Worm (Caenorhabditis elegans) whole organism, young adult: Measurements from ENCODE around the gene srh-289.
A peak's percentile ranks its signal among the peaks of the same experiment; 100 is the strongest.

ENCODE experiments used
- B0261.1 ChIP-seq: sonication (generic microtip); optimal IDR thresholded peaks from 2 replicates; lab custom pipeline; 2016; ENCODE audit warnings: mild to moderate bottlenecking, missing genetic modification characterization, moderate library complexity, missing compliant biosample characterization
- F39B2.1 ChIP-seq: fragments of 200-800 bp; sonication (Bioruptor generic); IDR thresholded peaks from 2 replicates; pipeline ENCODE4 v1.3.6; 2022; ENCODE audit warnings: missing genetic modification reagents, missing genetic modification characterization, missing compliant biosample characterization
- F55B11.4 ChIP-seq: sonication (generic microtip); optimal IDR thresholded peaks from 2 replicates; lab custom pipeline; 2016; ENCODE audit warnings: missing compliant biosample characterization, missing genetic modification characterization, borderline replicate concordance; ENCODE audit not compliant: insufficient read depth
- F57A8.1 ChIP-seq: fragments of 200-800 bp; sonication (Bioruptor generic); optimal IDR thresholded peaks from 2 replicates; lab custom pipeline; 2018; ENCODE audit warnings: mild to moderate bottlenecking, missing genetic modification characterization, moderate library complexity, missing compliant biosample characterization
- F57C9.4 ChIP-seq: sonication (generic microtip); optimal IDR thresholded peaks from 2 replicates; lab custom pipeline; 2017; ENCODE audit warnings: mild to moderate bottlenecking, missing genetic modification characterization, missing compliant biosample characterization
- K11D2.4 ChIP-seq: fragments of 200-800 bp; sonication (Bioruptor generic); IDR thresholded peaks from 2 replicates; pipeline ENCODE4 v1.3.6; 2022; ENCODE audit warnings: missing genetic modification reagents, missing genetic modification characterization, missing compliant biosample characterization
- Y53F4B.3 ChIP-seq: fragments of 200-800 bp; sonication (Bioruptor generic); IDR thresholded peaks from 2 replicates; pipeline ENCODE4 v1.3.6; 2022; ENCODE audit warnings: missing genetic modification reagents, missing genetic modification characterization, missing compliant biosample characterization
- aptf-3 ChIP-seq: fragments of 200-800 bp; sonication (Bioruptor generic); IDR thresholded peaks from 2 replicates; pipeline ENCODE4 v1.3.6; 2022; ENCODE audit warnings: missing genetic modification characterization, missing compliant biosample characterization
- attf-3 ChIP-seq: fragments of 200-800 bp; sonication (Bioruptor generic); conservative IDR thresholded peaks from 2 replicates; pipeline ENCODE4 v1.3.6; 2022; ENCODE audit warnings: missing genetic modification reagents, missing genetic modification characterization, missing compliant biosample characterization
- ccch-3 ChIP-seq: fragments of 200-800 bp; sonication (Bioruptor generic); optimal IDR thresholded peaks from 2 replicates; lab custom pipeline; 2018; ENCODE audit warnings: mild to moderate bottlenecking, missing genetic modification characterization, missing compliant biosample characterization
- ceh-58 ChIP-seq: fragments of 200-800 bp; sonication (Bioruptor generic); IDR thresholded peaks from 2 replicates; pipeline ENCODE4 v1.3.6; 2022; ENCODE audit warnings: missing genetic modification characterization, missing compliant biosample characterization
- ceh-79 ChIP-seq: sonication (generic microtip); optimal IDR thresholded peaks from 2 replicates; lab custom pipeline; 2017; ENCODE audit warnings: mild to moderate bottlenecking, missing genetic modification characterization, missing compliant biosample characterization
- fkh-3 ChIP-seq: sonication (generic microtip); optimal IDR thresholded peaks from 2 replicates; lab custom pipeline; 2016; ENCODE audit warnings: mild to moderate bottlenecking, missing genetic modification characterization, missing compliant biosample characterization
- gei-17 ChIP-seq: fragments of 200-800 bp; sonication (Bioruptor generic); optimal IDR thresholded peaks from 2 replicates; lab custom pipeline; 2018; ENCODE audit warnings: mild to moderate bottlenecking, missing genetic modification characterization, missing compliant biosample characterization
- him-1 ChIP-seq: sonication (generic microtip); optimal IDR thresholded peaks from 2 replicates; lab custom pipeline; 2016; ENCODE audit warnings: missing genotype, missing genetic modification reagents, missing genetic modification characterization, missing compliant biosample characterization
- hmg-20 ChIP-seq: fragments of 200-800 bp; sonication (Bioruptor generic); IDR thresholded peaks from 2 replicates; pipeline ENCODE4 v1.3.6; 2022; ENCODE audit warnings: missing genetic modification reagents, missing genetic modification characterization, missing compliant biosample characterization
- let-607 ChIP-seq, 2 experiments: fragments of 200-800 bp in 1 of 2; sonication (Bioruptor generic) in 1 of 2; sonication (generic microtip) in 1 of 2; optimal IDR thresholded peaks; 2 replicates each; lab custom pipeline; 2016 to 2018; ENCODE audit warnings: mild to moderate bottlenecking in 2 of 2, missing compliant biosample characterization in 2 of 2, missing genetic modification characterization in 2 of 2, moderate library complexity in 2 of 2, missing genotype in 1 of 2
- lin-26 ChIP-seq: fragments of 200-800 bp; sonication (Bioruptor generic); IDR thresholded peaks from 2 replicates; pipeline ENCODE4 v1.3.6; 2022; ENCODE audit warnings: missing genetic modification reagents, missing genetic modification characterization, missing compliant biosample characterization
- lin-54 ChIP-seq: fragments of 200-800 bp; sonication (Bioruptor generic); optimal IDR thresholded peaks from 2 replicates; lab custom pipeline; 2018; ENCODE audit warnings: mild to moderate bottlenecking, missing genetic modification characterization, missing compliant biosample characterization
- lsl-1 ChIP-seq: fragments of 200-800 bp; sonication (Bioruptor generic); optimal IDR thresholded peaks from 2 replicates; lab custom pipeline; 2018; ENCODE audit warnings: mild to moderate bottlenecking, missing genetic modification characterization, moderate library complexity, missing compliant biosample characterization
- madf-10 ChIP-seq: sonication (generic microtip); optimal IDR thresholded peaks from 2 replicates; lab custom pipeline; 2016; ENCODE audit warnings: mild to moderate bottlenecking, missing genetic modification characterization, missing compliant biosample characterization
- mcd-1 ChIP-seq: fragments of 200-800 bp; sonication (Bioruptor generic); IDR thresholded peaks from 2 replicates; pipeline ENCODE4 v1.3.6; 2022; ENCODE audit warnings: missing genetic modification reagents, missing genetic modification characterization, missing compliant biosample characterization
- rec-8 ChIP-seq, 2 experiments: sonication (generic microtip); optimal IDR thresholded peaks; 2 replicates each; lab custom pipeline; 2016; ENCODE audit warnings: mild to moderate bottlenecking in 2 of 2, missing genetic modification characterization in 2 of 2, missing genetic modification reagents in 2 of 2, missing genotype in 2 of 2, missing biosample characterization in 1 of 2, missing compliant biosample characterization in 1 of 2, moderate library complexity in 1 of 2
- rpc-1 ChIP-seq, 2 experiments: fragments of 150-350 bp in 1 of 2; sonication (generic microtip) in 1 of 2; optimal IDR thresholded peaks; 2 replicates each; lab custom pipeline; 2014 to 2018; ENCODE audit warnings: missing biosample characterization in 1 of 2, missing genetic modification characterization in 1 of 2, missing genetic modification reagents in 1 of 2, missing genotype in 1 of 2
- sdz-38 ChIP-seq: sonication (generic microtip); optimal IDR thresholded peaks from 2 replicates; lab custom pipeline; 2016; ENCODE audit warnings: missing genotype, missing genetic modification characterization, missing compliant biosample characterization
- sptf-2 ChIP-seq: fragments of 200-800 bp; sonication (Bioruptor generic); optimal IDR thresholded peaks from 2 replicates; lab custom pipeline; 2018; ENCODE audit warnings: mild to moderate bottlenecking, missing genetic modification characterization, missing compliant biosample characterization
- tbp1 ChIP-seq: fragments of 200-800 bp; sonication (Bioruptor generic); optimal IDR thresholded peaks from 2 replicates; lab custom pipeline; 2018; ENCODE audit warnings: mild to moderate bottlenecking, missing genetic modification characterization, missing compliant biosample characterization
- unc-130 ChIP-seq: sonication (generic microtip); optimal IDR thresholded peaks from 2 replicates; lab custom pipeline; 2016; ENCODE audit warnings: missing genetic modification reagents, missing genetic modification characterization, missing compliant biosample characterization
- ztf-25 ChIP-seq: fragments of 200-800 bp; sonication (Bioruptor generic); IDR thresholded peaks from 2 replicates; pipeline ENCODE4 v1.3.6; 2022; ENCODE audit warnings: missing genetic modification reagents, missing genetic modification characterization, missing compliant biosample characterization
- ztf-28 ChIP-seq: fragments of 200-800 bp; sonication (Bioruptor generic); IDR thresholded peaks from 2 replicates; pipeline ENCODE4 v1.3.6; 2022; ENCODE audit warnings: missing genetic modification reagents, missing genetic modification characterization, missing compliant biosample characterization
- ztf-6 ChIP-seq: fragments of 200-800 bp; sonication (Bioruptor generic); IDR thresholded peaks from 2 replicates; pipeline ENCODE4 v1.3.6; 2022; ENCODE audit warnings: missing genetic modification reagents, missing genetic modification characterization, missing compliant biosample characterization

Gene srh-289

DNA sequence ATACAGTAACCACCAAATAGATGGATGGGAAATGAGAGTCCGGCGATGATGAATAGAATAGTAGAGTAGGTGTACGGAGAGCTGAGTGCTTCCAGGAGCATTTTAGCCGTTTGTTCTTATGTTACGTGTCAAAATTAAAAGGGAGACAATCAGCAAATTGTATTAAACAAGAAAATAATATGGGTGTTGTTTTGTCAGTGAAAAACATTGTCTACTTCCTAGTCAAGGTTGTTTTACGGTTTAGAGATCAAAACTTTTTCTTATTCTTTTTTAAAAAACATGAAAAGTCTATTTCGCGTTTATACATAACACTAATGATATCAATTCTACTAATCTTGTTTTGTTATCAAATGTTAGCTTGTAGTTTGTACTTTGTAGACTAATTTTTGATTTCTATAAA is at the start of gene srh-289:
TSS of gene srh-289 (minus strand) at position 101 of the 400 bp plus-strand sequence.
- no peak for TF ChIP-seq unc-130 (GFP tag; lab: Kevin White, UChicago)
- TF ChIP-seq mcd-1 (GFP tag; lab: Robert Waterston, UW): no peak
- no peak for TF ChIP-seq fkh-3 (tag; lab: Kevin White, UChicago)
- TF ChIP-seq ceh-58: no peak
- TF ChIP-seq lin-54 (GFP tag; lab: Kevin White, UChicago): no peak
- no peak for TF ChIP-seq sptf-2 (GFP tag; lab: Kevin White, UChicago)
- TF ChIP-seq Y53F4B.3 (GFP tag; lab: Robert Waterston, UW): no peak
- TF ChIP-seq ztf-6 (GFP tag; lab: Robert Waterston, UW): no peak
- no peak for TF ChIP-seq ztf-28 (GFP tag; lab: Robert Waterston, UW)
- TF ChIP-seq B0261.1 (tag; lab: Kevin White, UChicago): no peak
- no peak for TF ChIP-seq lsl-1 (GFP tag; lab: Kevin White, UChicago)
- no peak for TF ChIP-seq sdz-38 (tag; lab: Kevin White, UChicago)
- TF ChIP-seq F57C9.4: no peak
- TF ChIP-seq F57A8.1 (GFP tag; lab: Kevin White, UChicago): no peak
- TF ChIP-seq attf-3: no peak
- no peak for TF ChIP-seq K11D2.4 (GFP tag; lab: Robert Waterston, UW)
- no peak for TF ChIP-seq hmg-20 (GFP tag; lab: Robert Waterston, UW)

DNA sequence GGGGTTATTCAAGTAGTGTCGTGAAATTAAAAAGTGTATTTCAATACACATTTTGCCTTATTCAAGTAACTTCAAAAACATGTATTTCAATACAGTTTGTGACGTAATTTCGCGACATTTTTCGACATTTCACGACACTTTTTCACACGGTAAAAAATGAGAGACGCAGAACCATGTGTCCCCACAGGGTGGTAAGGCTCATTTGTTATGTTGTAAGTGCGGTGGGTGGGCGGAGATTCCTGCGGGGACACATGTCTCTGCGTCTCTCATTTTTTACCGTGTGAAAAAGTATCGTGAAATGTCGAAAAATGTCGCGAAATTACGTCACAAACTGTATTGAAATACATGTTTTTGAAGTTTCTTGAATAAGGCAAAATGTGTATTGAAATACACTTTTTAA is 38.3 kb upstream of the srh-289 start:
- TF ChIP-seq F39B2.1: peak; percentile 98

DNA sequence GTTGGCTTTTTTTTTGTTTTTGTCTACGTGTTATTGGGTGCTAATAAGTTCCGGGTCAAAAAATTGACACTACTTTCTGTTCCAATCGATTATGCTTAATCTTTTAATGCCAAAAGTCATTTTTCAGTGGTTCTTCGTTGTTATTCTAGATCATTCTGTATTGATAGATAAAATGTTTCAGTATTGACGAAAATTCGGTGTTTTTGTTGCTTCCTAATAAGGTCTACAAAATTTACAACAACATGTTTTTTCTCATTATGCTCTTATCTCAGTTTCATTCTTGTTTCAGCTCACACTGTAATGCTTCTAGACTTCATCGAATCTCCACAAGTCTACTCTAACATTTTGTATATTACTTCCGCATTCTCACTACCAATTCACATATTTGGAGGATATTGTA is 37.5 kb upstream of the srh-289 start, which contains the start of gene srh-303:
TSS of gene srh-303 (plus strand) at position 301 of the 400 bp plus-strand sequence.
- TF ChIP-seq tbp1 (no peak), ceh-79 (no peak), F57C9.4 (no peak)
- TF ChIP-seq, all 124 proteins: peak for 0

DNA sequence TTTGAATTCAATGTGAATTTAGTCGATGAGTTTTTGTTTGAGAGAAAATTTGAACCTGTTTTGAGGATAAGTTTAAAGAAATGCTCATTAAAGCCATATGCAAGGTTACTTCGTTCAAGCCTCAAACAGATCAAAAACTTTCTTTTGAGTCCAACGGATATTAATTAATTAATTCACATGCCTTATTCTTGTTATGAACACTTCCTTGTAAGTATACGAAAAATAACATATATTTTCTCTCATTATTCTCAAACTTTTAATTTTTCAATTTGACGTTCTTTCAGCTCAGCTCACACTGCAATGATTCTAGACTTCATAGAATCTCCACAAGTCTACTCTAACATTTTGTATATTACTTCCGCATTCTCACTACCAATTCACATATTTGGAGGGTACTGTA is 34.4 kb upstream of the srh-289 start, which contains the start of gene srh-304:
TSS of gene srh-304 (plus strand) at position 301 of the 400 bp plus-strand sequence.
- TF ChIP-seq let-607 (tag; optimal IDR thresholded peaks at IDR 0.05; lab: Kevin White, UChicago) (no peak), him-1 (tag; lab: Kevin White, UChicago) (no peak), F55B11.4 (no peak), ceh-58 (no peak), ztf-28 (GFP tag; lab: Robert Waterston, UW) (no peak), ztf-25 (GFP tag; lab: Robert Waterston, UW) (no peak), madf-10 (tag; lab: Kevin White, UChicago) (no peak), ztf-6 (GFP tag; lab: Robert Waterston, UW) (no peak), gei-17 (GFP tag; lab: Kevin White, UChicago) (no peak), ccch-3 (GFP tag; lab: Kevin White, UChicago) (no peak), rec-8 (tag; optimal IDR thresholded peaks at IDR 0.05; lab: Kevin White, UChicago) (no peak), aptf-3 (GFP tag; lab: Robert Waterston, UW) (no peak), F39B2.1 (no peak)

DNA sequence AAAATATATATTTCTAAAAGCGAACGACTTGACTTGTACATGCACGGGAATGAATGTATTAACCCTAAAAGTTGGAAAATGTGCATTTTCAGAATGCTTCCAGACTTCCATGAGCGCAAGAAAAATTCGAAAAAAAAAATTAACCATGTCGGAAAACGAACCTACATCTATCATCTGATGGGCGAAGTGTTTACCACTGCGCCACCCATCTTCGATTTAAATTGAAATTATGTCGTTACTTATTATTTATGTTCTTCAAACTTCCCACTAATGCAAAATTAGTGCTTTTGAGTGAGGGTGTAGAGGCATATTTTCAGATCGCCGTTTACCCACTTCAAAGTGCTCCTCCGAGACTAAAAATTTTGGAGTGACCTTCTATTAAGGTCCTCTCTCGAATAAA is 32.4 kb upstream of the srh-289 start:
- TF ChIP-seq lin-26 (GFP tag; lab: Robert Waterston, UW): peak; percentile 57; the same call in 1 of the 2 replicates
- TF ChIP-seq tbp1: peak; percentile 83
- peak; percentile 39 for TF ChIP-seq rpc-1 (optimal IDR thresholded peaks at IDR 0.05; lab: Kevin White, UChicago)
- peak; percentile 68 for TF ChIP-seq rpc-1 (tag; optimal IDR thresholded peaks at IDR 0.05; lab: Kevin White, UChicago)
- TF ChIP-seq B0261.1 (tag; lab: Kevin White, UChicago): peak; percentile 47
